Fruit fly (Drosophila melanogaster) whole organism, embryonic: ENCODE data around the gene CG42366.

Experiments used
- Asciz ChIP-seq: fragments of 200-800 bp; sonication (Bioruptor generic); optimal IDR thresholded peaks from 2 replicates; lab custom pipeline; 2017; ENCODE audit warnings: missing biosample characterization, mild to moderate bottlenecking, missing genetic modification characterization, missing genetic modification reagents
- Atf-2 ChIP-seq: fragments of 200-800 bp; sonication (Bioruptor generic); optimal IDR thresholded peaks from 2 replicates; lab custom pipeline; 2016; ENCODE audit warnings: missing biosample characterization, missing genetic modification characterization
- CG10366 ChIP-seq: fragments of 200-800 bp; sonication (Bioruptor generic); IDR thresholded peaks from 2 replicates; pipeline ENCODE4 v1.3.6; 2022; ENCODE audit warnings: missing biosample characterization, missing genetic modification characterization
- CG10654 ChIP-seq: fragments of 200-800 bp; sonication (Bioruptor generic); optimal IDR thresholded peaks from 2 replicates; lab custom pipeline; 2016; ENCODE audit warnings: missing biosample characterization, missing genetic modification characterization
- CG13775 ChIP-seq: fragments of 200-800 bp; sonication (Bioruptor generic); optimal IDR thresholded peaks from 3 replicates; lab custom pipeline; 2017; ENCODE audit warnings: missing biosample characterization, mild to moderate bottlenecking, missing genetic modification characterization
- CG17829 ChIP-seq: fragments of 200-800 bp; optimal IDR thresholded peaks from 2 replicates; lab custom pipeline; 2019; ENCODE audit warnings: missing biosample characterization, mild to moderate bottlenecking, missing genetic modification characterization, moderate library complexity
- CG18011 ChIP-seq: fragments of 200-800 bp; sonication (Bioruptor generic); optimal IDR thresholded peaks from 2 replicates; lab custom pipeline; 2017; ENCODE audit warnings: missing biosample characterization, missing genetic modification characterization, mild to moderate bottlenecking, moderate library complexity, missing genotype
- CG1832 ChIP-seq: fragments of 200-800 bp; sonication (Bioruptor generic); optimal IDR thresholded peaks from 2 replicates; lab custom pipeline; 2017; ENCODE audit warnings: missing biosample characterization, mild to moderate bottlenecking, missing genetic modification characterization, inconsistent platforms
- CG18476 ChIP-seq: fragments of 200-800 bp; sonication (Bioruptor generic); optimal IDR thresholded peaks from 2 replicates; lab custom pipeline; 2016; ENCODE audit warnings: missing biosample characterization, mild to moderate bottlenecking, missing genetic modification characterization
- CG18764 ChIP-seq: fragments of 200-800 bp; sonication (Bioruptor generic); optimal IDR thresholded peaks from 3 replicates; lab custom pipeline; 2016; ENCODE audit warnings: missing biosample characterization, missing genetic modification characterization
- CG2202 ChIP-seq: fragments of 200-800 bp; sonication (Bioruptor generic); optimal IDR thresholded peaks from 2 replicates; lab custom pipeline; 2018; ENCODE audit warnings: missing biosample characterization, mild to moderate bottlenecking, missing genetic modification characterization
- CG2889 ChIP-seq: fragments of 200-800 bp; sonication (Bioruptor generic); IDR thresholded peaks from 3 replicates; pipeline ENCODE4 v1.3.6; 2022; ENCODE audit warnings: missing biosample characterization, missing genetic modification characterization
- CG7357 ChIP-seq: fragments of 200-800 bp; sonication (Bioruptor generic); IDR thresholded peaks from 3 replicates; pipeline ENCODE4 v1.3.6; 2022; ENCODE audit warnings: missing biosample characterization, missing genetic modification characterization
- CG7372 ChIP-seq: fragments of 200-800 bp; sonication (Bioruptor generic); IDR thresholded peaks from 2 replicates; pipeline ENCODE4 v1.3.6; 2022; ENCODE audit warnings: missing biosample characterization, missing genetic modification characterization
- CG7786 ChIP-seq: fragments of 200-800 bp; sonication (Bioruptor generic); optimal IDR thresholded peaks from 2 replicates; lab custom pipeline; 2016; ENCODE audit warnings: missing biosample characterization, missing genetic modification characterization
- CG8944 ChIP-seq: fragments of 200-800 bp; sonication (Bioruptor generic); optimal IDR thresholded peaks from 3 replicates; lab custom pipeline; 2016; ENCODE audit warnings: missing biosample characterization, missing genetic modification characterization
- CG9437 ChIP-seq: fragments of 200-800 bp; sonication (Bioruptor generic); optimal IDR thresholded peaks from 2 replicates; lab custom pipeline; 2018; ENCODE audit warnings: missing biosample characterization, mild to moderate bottlenecking, missing genetic modification characterization
- CG9609 ChIP-seq: fragments of 200-800 bp; sonication (Bioruptor generic); optimal IDR thresholded peaks from 3 replicates; lab custom pipeline; 2016; ENCODE audit warnings: missing biosample characterization, missing genetic modification characterization
- CG9932 ChIP-seq: fragments of 200-800 bp; sonication (Bioruptor generic); IDR thresholded peaks from 2 replicates; pipeline ENCODE4 v1.3.6; 2022; ENCODE audit warnings: missing biosample characterization, missing genetic modification characterization
- CrebB ChIP-seq: fragments of 200-800 bp; sonication (Bioruptor generic); optimal IDR thresholded peaks from 3 replicates; lab custom pipeline; 2018; ENCODE audit warnings: missing biosample characterization, mild to moderate bottlenecking, missing genetic modification characterization
- Doc3 ChIP-seq: fragments of 200-800 bp; sonication (Bioruptor generic); IDR thresholded peaks from 3 replicates; pipeline ENCODE4 v1.3.6; 2022; ENCODE audit warnings: missing biosample characterization, missing genetic modification characterization; ENCODE audit not compliant: partially characterized antibody
- GATAe ChIP-seq: fragments of 200-800 bp; sonication (Bioruptor generic); conservative IDR thresholded peaks from 2 replicates; pipeline ENCODE4 v1.3.6; 2022; ENCODE audit warnings: missing biosample characterization, missing genetic modification characterization
- Gug ChIP-seq: fragments of 200-800 bp; sonication (Bioruptor generic); IDR thresholded peaks from 4 replicates; pipeline ENCODE4 v1.3.6; 2022; ENCODE audit warnings: missing biosample characterization, missing genetic modification characterization
- HLHmδ ChIP-seq: fragments of 200-800 bp; sonication (Bioruptor generic); optimal IDR thresholded peaks from 2 replicates; lab custom pipeline; 2018; ENCODE audit warnings: missing biosample characterization, mild to moderate bottlenecking, missing genetic modification characterization, moderate library complexity
- Hey ChIP-seq: fragments of 200-800 bp; sonication (Bioruptor generic); optimal IDR thresholded peaks from 3 replicates; lab custom pipeline; 2018; ENCODE audit warnings: missing biosample characterization, mild to moderate bottlenecking, missing genetic modification characterization
- HmgD ChIP-seq: fragments of 200-800 bp; sonication (Bioruptor generic); optimal IDR thresholded peaks from 3 replicates; lab custom pipeline; 2016; ENCODE audit warnings: missing biosample characterization, missing genetic modification characterization
- Lpt ChIP-seq: fragments of >200 bp; optimal IDR thresholded peaks from 2 replicates; lab custom pipeline; 2018; ENCODE audit warnings: missing biosample characterization, missing genetic modification characterization
- Mes4 ChIP-seq: fragments of 200-800 bp; sonication (Bioruptor generic); optimal IDR thresholded peaks from 2 replicates; lab custom pipeline; 2016; ENCODE audit warnings: missing biosample characterization, missing genetic modification characterization
- NC2α ChIP-seq: fragments of 200-800 bp; sonication (Bioruptor generic); optimal IDR thresholded peaks from 2 replicates; lab custom pipeline; 2016; ENCODE audit warnings: missing biosample characterization, missing genetic modification characterization
- Nf-YC ChIP-seq: fragments of 200-800 bp; optimal IDR thresholded peaks from 3 replicates; lab custom pipeline; 2019; ENCODE audit warnings: missing biosample characterization, mild to moderate bottlenecking, missing genetic modification characterization, moderate library complexity
- NfI ChIP-seq: fragments of 200-800 bp; sonication (Bioruptor generic); optimal IDR thresholded peaks from 3 replicates; lab custom pipeline; 2018; ENCODE audit warnings: missing biosample characterization, mild to moderate bottlenecking, missing genetic modification characterization, moderate library complexity
- Scr ChIP-seq: fragments of 200-800 bp; sonication (Bioruptor generic); IDR thresholded peaks from 2 replicates; pipeline ENCODE4 v1.3.6; 2022; ENCODE audit warnings: missing biosample characterization, missing genetic modification characterization; ENCODE audit not compliant: partially characterized antibody
- Side ChIP-seq: fragments of 200-800 bp; sonication (Bioruptor generic); optimal IDR thresholded peaks from 2 replicates; lab custom pipeline; 2016; ENCODE audit warnings: missing biosample characterization, missing genetic modification characterization
- Sin3A ChIP-seq: fragments of >200 bp; optimal IDR thresholded peaks from 2 replicates; lab custom pipeline; 2018
- Xrp1 ChIP-seq: fragments of 200-800 bp; sonication (Bioruptor generic); IDR thresholded peaks from 2 replicates; pipeline ENCODE4 v1.3.6; 2022; ENCODE audit warnings: missing biosample characterization, missing genetic modification characterization
- amos ChIP-seq: fragments of 200-800 bp; sonication (Bioruptor generic); IDR thresholded peaks from 2 replicates; pipeline ENCODE4 v1.3.6; 2022; ENCODE audit warnings: missing biosample characterization, missing genetic modification characterization; ENCODE audit not compliant: partially characterized antibody
- az2 ChIP-seq: fragments of 200-800 bp; sonication (Bioruptor generic); optimal IDR thresholded peaks from 3 replicates; lab custom pipeline; 2016; ENCODE audit warnings: missing biosample characterization, missing genetic modification characterization
- bcd ChIP-seq: fragments of 200-800 bp; sonication (Bioruptor generic); optimal IDR thresholded peaks from 2 replicates; lab custom pipeline; 2017; ENCODE audit warnings: missing biosample characterization, mild to moderate bottlenecking, missing genetic modification characterization
- chm ChIP-seq: fragments of 200-800 bp; sonication (Bioruptor generic); IDR thresholded peaks from 2 replicates; pipeline ENCODE4 v1.3.6; 2022; ENCODE audit warnings: missing biosample characterization, missing genetic modification characterization
- ci ChIP-seq: fragments of 200-800 bp; sonication (Bioruptor generic); IDR thresholded peaks from 3 replicates; pipeline ENCODE4 v1.3.6; 2022; ENCODE audit warnings: missing biosample characterization, missing genetic modification characterization
- dimm ChIP-seq: fragments of 200-800 bp; sonication (Bioruptor generic); IDR thresholded peaks from 2 replicates; pipeline ENCODE4 v1.3.6; 2022; ENCODE audit warnings: missing biosample characterization, missing genetic modification characterization
- eve ChIP-seq, 2 experiments: fragments of >200 bp; optimal IDR thresholded peaks; 2 replicates each; lab custom pipeline; 2017; ENCODE audit warnings: missing biosample characterization in 2 of 2, missing genetic modification characterization in 2 of 2
- kay ChIP-seq: fragments of 200-800 bp; sonication (Bioruptor generic); optimal IDR thresholded peaks from 2 replicates; lab custom pipeline; 2016; ENCODE audit warnings: missing biosample characterization, missing genetic modification characterization
- mam ChIP-seq: fragments of 200-800 bp; sonication (Bioruptor generic); optimal IDR thresholded peaks from 3 replicates; lab custom pipeline; 2016; ENCODE audit warnings: missing biosample characterization, missing genetic modification characterization
- nmo ChIP-seq: fragments of 200-800 bp; sonication (Bioruptor generic); optimal IDR thresholded peaks from 2 replicates; lab custom pipeline; 2018; ENCODE audit warnings: missing biosample characterization, mild to moderate bottlenecking, missing genetic modification characterization, moderate library complexity
- psq ChIP-seq: fragments of 200-800 bp; sonication (Bioruptor generic); optimal IDR thresholded peaks from 2 replicates; lab custom pipeline; 2017; ENCODE audit warnings: missing biosample characterization, missing genetic modification characterization
- rib ChIP-seq: fragments of 200-800 bp; sonication (Bioruptor generic); IDR thresholded peaks from 2 replicates; pipeline ENCODE4 v1.3.6; 2022; ENCODE audit warnings: missing biosample characterization, missing genetic modification characterization
- shn ChIP-seq: fragments of 200-800 bp; sonication (Bioruptor generic); optimal IDR thresholded peaks from 3 replicates; lab custom pipeline; 2016; ENCODE audit warnings: missing biosample characterization, missing genetic modification characterization
- slbo ChIP-seq: fragments of 200-800 bp; sonication (Bioruptor generic); IDR thresholded peaks from 2 replicates; pipeline ENCODE4 v1.3.6; 2022; ENCODE audit warnings: missing biosample characterization, missing genetic modification characterization
- sug ChIP-seq: fragments of 200-800 bp; optimal IDR thresholded peaks from 2 replicates; lab custom pipeline; 2019; ENCODE audit warnings: missing biosample characterization, mild to moderate bottlenecking, missing genetic modification characterization, moderate library complexity
- unc-4 ChIP-seq: fragments of 200-800 bp; sonication (Bioruptor generic); IDR thresholded peaks from 2 replicates; pipeline ENCODE4 v1.3.6; 2022; ENCODE audit warnings: missing biosample characterization, missing genetic modification characterization; ENCODE audit not compliant: partially characterized antibody
- vnd ChIP-seq: fragments of 200-800 bp; sonication (Bioruptor generic); IDR thresholded peaks from 3 replicates; pipeline ENCODE4 v1.3.6; 2022; ENCODE audit warnings: missing biosample characterization, missing genetic modification characterization; ENCODE audit not compliant: partially characterized antibody
- yki ChIP-seq: fragments of >200 bp; optimal IDR thresholded peaks from 3 replicates; lab custom pipeline; 2018

CG42366 gene

dm6 chr2L:9890576-9890975, 34.4 kb upstream of the CG42366 start, which contains the start of the genes CG34183 and CG4537 (continued):
- TF ChIP-seq CG18011, result no peak
- no peak for TF ChIP-seq CG8944 (GFP tag; lab: Kevin White, UChicago)
- TF ChIP-seq CG2889 (GFP tag; lab: Robert Waterston, UW), result no peak
- no peak for TF ChIP-seq CG7357 (GFP tag; lab: Robert Waterston, UW)
- TF ChIP-seq Doc3, result peak; percentile 90
- no peak for TF ChIP-seq Side
- 0 out of 2 replicates have a peak, but pooled peaks have one; percentile 31 for TF ChIP-seq rib (GFP tag; lab: Robert Waterston, UW)
- no peak for TF ChIP-seq yki (lab: Kevin White, UChicago)
- TF ChIP-seq chm, result no peak
- no peak for TF ChIP-seq CG7372 (GFP tag; lab: Robert Waterston, UW)
- TF ChIP-seq ci (GFP tag; lab: Robert Waterston, UW), result peak; percentile 13; the same call in 1 of the 3 replicates
- TF ChIP-seq Xrp1 (GFP tag; lab: Robert Waterston, UW), result no peak
- no peak for TF ChIP-seq HmgD (GFP tag; lab: Kevin White, UChicago)
- peak; percentile 92 for TF ChIP-seq unc-4 (GFP tag; lab: Robert Waterston, UW)
- peak; percentile 17 for TF ChIP-seq CG17829
- peak; percentile 85 for TF ChIP-seq vnd (GFP tag; lab: Robert Waterston, UW)
- no peak for TF ChIP-seq psq
- TF ChIP-seq mam (GFP tag; lab: Kevin White, UChicago), result no peak
- TF ChIP-seq kay, result no peak
- no peak for TF ChIP-seq Gug (GFP tag; lab: Robert Waterston, UW)
- TF ChIP-seq Asciz (GFP tag; lab: Kevin White, UChicago), result no peak
- no peak for TF ChIP-seq az2 (GFP tag; lab: Kevin White, UChicago)
- no peak for TF ChIP-seq eve (GFP tag; optimal IDR thresholded peaks at IDR 0.05; lab: Kevin White, UChicago)
- no peak for TF ChIP-seq GATAe (GFP tag; lab: Robert Waterston, UW)
- TF ChIP-seq CG2202, result no peak
- TF ChIP-seq HLHmδ (GFP tag; lab: Kevin White, UChicago), result no peak
- TF ChIP-seq CG1832, result no peak
- no peak for TF ChIP-seq shn (GFP tag; lab: Kevin White, UChicago)
- TF ChIP-seq CG10654, result no peak
- no peak for TF ChIP-seq NfI (GFP tag; lab: Kevin White, UChicago)
- TF ChIP-seq CG9932 (GFP tag; lab: Robert Waterston, UW), result peak; percentile 33; the same call in 1 of the 2 replicates
- no peak for TF ChIP-seq CG9609 (GFP tag; lab: Kevin White, UChicago)
- no peak for TF ChIP-seq Hey
- no peak for TF ChIP-seq CG7786 (GFP tag; lab: Kevin White, UChicago)
- no peak for TF ChIP-seq Nf-YC
- peak; percentile 90 for TF ChIP-seq Scr
- TF ChIP-seq CG9437 (GFP tag; lab: Kevin White, UChicago), result no peak
- peak; percentile 13 for TF ChIP-seq nmo (GFP tag; lab: Kevin White, UChicago)
- TF ChIP-seq sug (tag; lab: Kevin White, UChicago), result no peak
- no peak for TF ChIP-seq NC2α
- no peak for TF ChIP-seq Mes4
- no peak for TF ChIP-seq CrebB (tag; lab: Kevin White, UChicago)
- peak; percentile 93 for TF ChIP-seq amos (GFP tag; lab: Robert Waterston, UW)
- TF ChIP-seq Sin3A (lab: Kevin White, UChicago), result peak; percentile 48
- TF ChIP-seq bcd (GFP tag; lab: Kevin White, UChicago), result no peak
- TF ChIP-seq slbo, result peak; percentile 21; the same call in 1 of the 2 replicates
- no peak for TF ChIP-seq CG10366 (GFP tag; lab: Robert Waterston, UW)
- no peak for TF ChIP-seq Lpt (GFP tag; lab: Kevin White, UChicago)
- TF ChIP-seq CG13775, result no peak
- TF ChIP-seq Atf-2 (GFP tag; lab: Kevin White, UChicago), result no peak
- no peak for TF ChIP-seq CG18476 (GFP tag; lab: Kevin White, UChicago)
- no peak for TF ChIP-seq CG18764
- no peak for TF ChIP-seq dimm (GFP tag; lab: Robert Waterston, UW)
